Worm (Caenorhabditis elegans): ENCODE measurements around the gene cex-1.

DNA sequence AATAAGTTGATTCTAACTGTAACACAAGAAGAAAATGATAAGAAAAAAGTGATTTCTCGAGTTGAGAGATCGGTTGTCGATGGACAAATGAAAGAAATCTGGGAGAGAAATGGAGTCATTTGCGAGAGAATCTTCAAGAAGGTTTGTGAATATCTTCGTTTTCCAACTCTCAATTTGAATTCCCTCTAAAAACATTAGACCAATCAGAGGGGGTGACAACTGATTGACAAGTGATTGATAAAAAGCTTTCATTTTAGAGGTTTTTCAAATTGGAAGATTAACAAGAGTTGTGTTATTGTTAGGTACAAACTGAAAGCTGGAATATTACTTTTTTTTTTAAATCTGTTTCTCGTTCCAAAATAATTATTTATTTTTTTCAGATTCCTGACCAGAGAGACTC is 29.6 kb upstream of the cex-1 start:
- no peak for TF ChIP-seq sem-2 (GFP tag; optimal IDR thresholded peaks at IDR 0.05)
- TF ChIP-seq hlh-1 (tag; optimal IDR thresholded peaks at IDR 0.05) = no peak
- no peak for TF ChIP-seq nhr-28 (tag; optimal IDR thresholded peaks at IDR 0.05)
